Fruit fly (Drosophila melanogaster) whole organism, embryonic: ENCODE measurements around the gene HHEX.

ENCODE experiments used
- Bgb ChIP-seq: fragments of 200-800 bp; sonication (Bioruptor generic); IDR thresholded peaks from 2 replicates; pipeline ENCODE4 v1.3.6; 2022; ENCODE audit warnings: missing biosample characterization, missing genetic modification characterization; ENCODE audit not compliant: partially characterized antibody
- Blimp-1 ChIP-seq: fragments of 200-800 bp; sonication (Bioruptor generic); optimal IDR thresholded peaks from 3 replicates; lab custom pipeline; 2018; ENCODE audit warnings: missing biosample characterization, missing genetic modification characterization, mild to moderate bottlenecking, moderate library complexity, missing genetic modification reagents
- CG12219 ChIP-seq: fragments of 200-800 bp; sonication (Bioruptor generic); optimal IDR thresholded peaks from 3 replicates; lab custom pipeline; 2018; ENCODE audit warnings: missing biosample characterization, mild to moderate bottlenecking, missing genetic modification characterization
- CG2889 ChIP-seq: fragments of 200-800 bp; sonication (Bioruptor generic); IDR thresholded peaks from 3 replicates; pipeline ENCODE4 v1.3.6; 2022; ENCODE audit warnings: missing biosample characterization, missing genetic modification characterization
- CG34422 ChIP-seq: fragments of 200-800 bp; sonication (Bioruptor generic); IDR thresholded peaks from 3 replicates; pipeline ENCODE4 v1.3.6; 2022; ENCODE audit warnings: missing biosample characterization, missing genetic modification characterization
- CG43689 ChIP-seq: fragments of 200-800 bp; sonication (Bioruptor generic); IDR thresholded peaks from 2 replicates; pipeline ENCODE4 v1.3.6; 2022; ENCODE audit warnings: missing biosample characterization, missing genetic modification characterization
- CG6272 ChIP-seq: fragments of 200-800 bp; sonication (Bioruptor generic); IDR thresholded peaks from 2 replicates; pipeline ENCODE4 v1.3.6; 2022; ENCODE audit warnings: missing biosample characterization, missing genetic modification characterization
- Gug ChIP-seq: fragments of 200-800 bp; sonication (Bioruptor generic); IDR thresholded peaks from 4 replicates; pipeline ENCODE4 v1.3.6; 2022; ENCODE audit warnings: missing biosample characterization, missing genetic modification characterization
- fd3F ChIP-seq: fragments of 200-800 bp; sonication (Bioruptor generic); optimal IDR thresholded peaks from 2 replicates; lab custom pipeline; 2018; ENCODE audit warnings: missing biosample characterization, mild to moderate bottlenecking, missing genetic modification characterization, moderate library complexity
- fd96Cb ChIP-seq: fragments of 200-800 bp; sonication (Bioruptor generic); optimal IDR thresholded peaks from 2 replicates; lab custom pipeline; 2018; ENCODE audit warnings: missing biosample characterization, mild to moderate bottlenecking, missing genetic modification characterization, moderate library complexity
- gro ChIP-seq: fragments of 200-800 bp; sonication (Bioruptor generic); optimal IDR thresholded peaks from 2 replicates; lab custom pipeline; 2016; ENCODE audit warnings: missing biosample characterization, missing genetic modification characterization
- lbe ChIP-seq: fragments of 200-800 bp; sonication (Bioruptor generic); optimal IDR thresholded peaks from 2 replicates; lab custom pipeline; 2016; ENCODE audit warnings: missing biosample characterization, mild to moderate bottlenecking, missing genetic modification characterization
- sob ChIP-seq: fragments of 200-800 bp; sonication (Bioruptor generic); IDR thresholded peaks from 2 replicates; pipeline ENCODE4 v1.3.6; 2022; ENCODE audit warnings: missing biosample characterization, missing genetic modification characterization
- ttk ChIP-seq: fragments of 200-800 bp; sonication (Bioruptor generic); IDR thresholded peaks from 2 replicates; pipeline ENCODE4 v2.1.2; 2022; ENCODE audit warnings: missing biosample characterization, missing genetic modification characterization

DNA sequence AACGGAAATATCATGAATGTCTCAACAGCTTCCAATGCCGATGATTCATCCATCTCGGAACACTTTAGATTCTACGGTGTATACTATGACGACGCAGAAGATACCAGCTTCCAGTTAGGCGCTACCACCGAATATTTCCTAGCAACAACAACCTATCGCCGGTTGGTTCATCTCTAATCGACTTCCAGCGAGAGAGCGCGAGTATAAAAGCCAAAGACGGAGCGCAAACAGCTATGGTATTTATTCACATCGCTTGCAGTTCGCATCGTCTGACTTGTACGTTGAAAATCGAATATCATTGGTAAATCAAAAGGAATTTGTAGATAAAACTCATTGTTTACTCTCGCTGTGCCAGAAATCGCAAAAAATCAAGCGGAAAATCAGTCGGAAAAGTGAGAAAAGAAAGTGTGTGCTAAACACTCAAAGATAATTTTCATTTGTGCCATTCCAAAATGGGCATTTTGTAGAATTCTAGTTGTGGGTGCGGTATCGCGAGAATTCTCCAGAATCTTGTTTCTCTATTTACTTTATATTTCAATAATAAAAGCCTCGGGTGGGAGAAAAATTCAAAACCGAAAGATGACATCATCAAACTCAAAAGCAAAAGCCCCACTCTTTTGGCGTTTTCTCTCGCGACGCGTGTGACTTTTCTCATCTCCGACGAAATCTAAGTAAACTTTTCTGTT, 15.6 kb downstream of the HHEX start, which contains the start of gene AnxB9:
- TF ChIP-seq CG12219 (peak; percentile 28), ttk (GFP tag; lab: Robert Waterston, UW) (0 out of 2 replicates have a peak, but pooled peaks have one; percentile 30), CG43689 (GFP tag; lab: Robert Waterston, UW) (no peak), Bgb (GFP tag; lab: Robert Waterston, UW) (peak; percentile 80), Blimp-1 (GFP tag; lab: Kevin White, UChicago) (peak; percentile 18), sob (GFP tag; lab: Robert Waterston, UW) (peak; percentile 62), gro (peak; percentile 71), fd3F (GFP tag; lab: Kevin White, UChicago) (no peak), Gug (GFP tag; lab: Robert Waterston, UW) (0 out of 4 replicates have a peak, but pooled peaks have one; percentile 7), CG2889 (GFP tag; lab: Robert Waterston, UW) (no peak), CG6272 (no peak), lbe (GFP tag; lab: Kevin White, UChicago) (peak; percentile 68), CG34422 (peak; percentile 54; the same call in 1 of the 3 replicates), fd96Cb (tag; lab: Kevin White, UChicago) (no peak)
